Fruit fly (Drosophila melanogaster): ENCODE results near the gene Yod1.

Yod1 gene

dm6 chr3L:5154917-5155613, 21.4 kb downstream of the Yod1 start (continued):
- TF ChIP-seq CG3281 (GFP tag; optimal IDR thresholded peaks at IDR 0.05) (peak; percentile 79), Deaf1 (tag; optimal IDR thresholded peaks at IDR 0.05) (no peak), CG4404 (GFP tag; IDR thresholded peaks at IDR 0.05) (no peak), tin (GFP tag; optimal IDR thresholded peaks at IDR 0.05) (peak; percentile 70), CG6175 (GFP tag; IDR thresholded peaks at IDR 0.05) (no peak), CG1529 (GFP tag; optimal IDR thresholded peaks at IDR 0.05) (peak; percentile 32), ems (GFP tag; optimal IDR thresholded peaks at IDR 0.05) (peak; percentile 20), phol (tag; optimal IDR thresholded peaks at IDR 0.05) (no peak), CG42726 (GFP tag; IDR thresholded peaks at IDR 0.05; ENCODE audit: partially characterized antibody) (peak; percentile 51; the same call in 1 of the 2 replicates), Vsx1 (GFP tag; optimal IDR thresholded peaks at IDR 0.05) (no peak), CG33213 (GFP tag; optimal IDR thresholded peaks at IDR 0.05) (peak; percentile 63), Dek (tag; optimal IDR thresholded peaks at IDR 0.05) (peak; percentile 81), CG2199 (GFP tag; IDR thresholded peaks at IDR 0.05) (0 out of 3 replicates have a peak, but pooled peaks have one; percentile 44), bowl (GFP tag; IDR thresholded peaks at IDR 0.05) (0 out of 2 replicates have a peak, but pooled peaks have one; percentile 21), pita (GFP tag; optimal IDR thresholded peaks at IDR 0.05) (no peak), CkIIα-i1 (GFP tag; IDR thresholded peaks at IDR 0.05) (0 out of 2 replicates have a peak, but pooled peaks have one; percentile 41), CG8290 (GFP tag; optimal IDR thresholded peaks at IDR 0.05) (peak; percentile 22), CG8290 (tag; optimal IDR thresholded peaks at IDR 0.05) (peak in 1 of 2 experiments; percentile 21), CG7786 (GFP tag; optimal IDR thresholded peaks at IDR 0.05) (peak; percentile 79), Ets97D (GFP tag; optimal IDR thresholded peaks at IDR 0.05) (peak; percentile 37), CG14965 (GFP tag; optimal IDR thresholded peaks at IDR 0.05; ENCODE audit: borderline replicate concordance) (peak; percentile 35), sqz (GFP tag; optimal IDR thresholded peaks at IDR 0.05) (no peak), dmrt99B (tag; optimal IDR thresholded peaks at IDR 0.05) (peak; percentile 81), CG30020 (tag; optimal IDR thresholded peaks at IDR 0.05) (no peak), nerfin-2 (GFP tag; IDR thresholded peaks at IDR 0.05; ENCODE audit: partially characterized antibody) (no peak), CG6254 (GFP tag; optimal IDR thresholded peaks at IDR 0.05) (peak; percentile 57), stc (GFP tag; IDR thresholded peaks at IDR 0.05) (peak; percentile 85), zf30C (GFP tag; optimal IDR thresholded peaks at IDR 0.05) (peak; percentile 72), CG4617 (GFP tag; optimal IDR thresholded peaks at IDR 0.05; ENCODE audit: borderline replicate concordance) (peak; percentile 31), tap (tag; optimal IDR thresholded peaks at IDR 0.05) (peak; percentile 39), btn (GFP tag; optimal IDR thresholded peaks at IDR 0.05) (peak; percentile 50), chinmo (GFP tag; IDR thresholded peaks at IDR 0.05; ENCODE audit: partially characterized antibody) (no peak), NFAT (GFP tag; IDR thresholded peaks at IDR 0.05) (no peak; the same call in 1 of the 2 replicates), CG7556 (GFP tag; optimal IDR thresholded peaks at IDR 0.05) (peak; percentile 88), gsb (GFP tag; IDR thresholded peaks at IDR 0.05) (peak; percentile 43; the same call in 1 of the 2 replicates), BtbVII (GFP tag; optimal IDR thresholded peaks at IDR 0.05) (peak; percentile 68), CG3163 (GFP tag; optimal IDR thresholded peaks at IDR 0.05) (peak; percentile 52), schlank (tag; optimal IDR thresholded peaks at IDR 0.05) (peak; percentile 54), pnt (GFP tag; optimal IDR thresholded peaks at IDR 0.05) (peak; percentile 71), Dad (GFP tag; optimal IDR thresholded peaks at IDR 0.05) (peak; percentile 52), E2f1 (GFP tag; IDR thresholded peaks at IDR 0.05) (peak; percentile 81), da (GFP tag; optimal IDR thresholded peaks at IDR 0.05) (no peak), CG12391 (tag; optimal IDR thresholded peaks at IDR 0.05) (peak; percentile 75), CG15601 (tag; optimal IDR thresholded peaks at IDR 0.05) (peak; percentile 34), Atf6 (GFP tag; IDR thresholded peaks at IDR 0.05) (peak; percentile 86), CrebB (tag; optimal IDR thresholded peaks at IDR 0.05) (peak; percentile 56), grn (GFP tag; optimal IDR thresholded peaks at IDR 0.05) (peak; percentile 13), Trl (optimal IDR thresholded peaks at IDR 0.05) (no peak), Trl (GFP tag; optimal IDR thresholded peaks at IDR 0.05) (peak; percentile 71), sisA (GFP tag; IDR thresholded peaks at IDR 0.05) (peak; percentile 82; the same call in 1 of the 2 replicates)

Measured in whole organism, embryonic.